Fruit fly (Drosophila melanogaster) whole organism, embryonic: ENCODE measurements around the gene CG13064.

ENCODE experiments used
- CG13894 ChIP-seq: fragments of 200-800 bp; sonication (Bioruptor generic); optimal IDR thresholded peaks from 3 replicates; lab custom pipeline; 2018; ENCODE audit warnings: missing biosample characterization, mild to moderate bottlenecking, missing genetic modification characterization, moderate library complexity
- CG16779 ChIP-seq: fragments of 200-800 bp; sonication (Bioruptor generic); IDR thresholded peaks from 2 replicates; pipeline ENCODE4 v1.3.6; 2022; ENCODE audit warnings: missing biosample characterization, missing genetic modification characterization
- CG17361 ChIP-seq: fragments of 200-800 bp; sonication (Bioruptor generic); IDR thresholded peaks from 3 replicates; pipeline ENCODE4 v1.3.6; 2022; ENCODE audit warnings: missing biosample characterization, missing genetic modification characterization
- CG30431 ChIP-seq: fragments of 200-800 bp; sonication (Bioruptor generic); optimal IDR thresholded peaks from 2 replicates; lab custom pipeline; 2017; ENCODE audit warnings: missing biosample characterization, missing genetic modification characterization
- CG33557 ChIP-seq: fragments of 200-800 bp; sonication (Bioruptor generic); optimal IDR thresholded peaks from 2 replicates; lab custom pipeline; 2019; ENCODE audit warnings: missing biosample characterization, mild to moderate bottlenecking, missing genetic modification characterization, moderate library complexity
- CG6654 ChIP-seq: fragments of 200-800 bp; sonication (Bioruptor generic); optimal IDR thresholded peaks from 2 replicates; lab custom pipeline; 2017; ENCODE audit warnings: missing biosample characterization, mild to moderate bottlenecking, missing genetic modification characterization
- CG6813 ChIP-seq: fragments of 200-800 bp; sonication (Bioruptor generic); optimal IDR thresholded peaks from 2 replicates; lab custom pipeline; 2017; ENCODE audit warnings: missing biosample characterization, missing genetic modification characterization, mild to moderate bottlenecking, moderate library complexity, missing genetic modification reagents
- CG8478 ChIP-seq: fragments of >200 bp; optimal IDR thresholded peaks from 2 replicates; lab custom pipeline; 2018
- CG9215 ChIP-seq: fragments of 200-800 bp; sonication (Bioruptor generic); IDR thresholded peaks from 2 replicates; pipeline ENCODE4 v1.3.6; 2022; ENCODE audit warnings: missing biosample characterization, missing genetic modification characterization
- CHES-1-like ChIP-seq: fragments of 200-800 bp; sonication (Bioruptor generic); optimal IDR thresholded peaks from 2 replicates; lab custom pipeline; 2016; ENCODE audit warnings: missing biosample characterization, missing genetic modification characterization
- CTCF ChIP-seq: fragments of 200-800 bp; sonication (Bioruptor generic); optimal IDR thresholded peaks from 2 replicates; lab custom pipeline; 2017; ENCODE audit warnings: missing biosample characterization, mild to moderate bottlenecking, missing genetic modification characterization, moderate library complexity
- Dbx ChIP-seq: fragments of 200-800 bp; sonication (Bioruptor generic); IDR thresholded peaks from 3 replicates; pipeline ENCODE4 v1.3.6; 2022; ENCODE audit warnings: missing biosample characterization, missing genetic modification characterization
- Deaf1 ChIP-seq: fragments of 200-800 bp; optimal IDR thresholded peaks from 3 replicates; lab custom pipeline; 2019; ENCODE audit warnings: missing biosample characterization, mild to moderate bottlenecking, missing genetic modification characterization, moderate library complexity
- Ets97D ChIP-seq: fragments of 200-800 bp; sonication (Bioruptor generic); optimal IDR thresholded peaks from 3 replicates; lab custom pipeline; 2016; ENCODE audit warnings: missing biosample characterization, missing genetic modification characterization
- Nf-YA ChIP-seq: fragments of 200-800 bp; sonication (Bioruptor generic); IDR thresholded peaks from 2 replicates; pipeline ENCODE4 v1.3.6; 2022; ENCODE audit warnings: missing biosample characterization, missing genetic modification characterization
- Tbp ChIP-seq: fragments of >200 bp; optimal IDR thresholded peaks from 2 replicates; lab custom pipeline; 2018; ENCODE audit warnings: missing biosample characterization, missing genetic modification characterization
- chinmo ChIP-seq: fragments of 200-800 bp; sonication (Bioruptor generic); IDR thresholded peaks from 4 replicates; pipeline ENCODE4 v1.3.6; 2022; ENCODE audit warnings: missing biosample characterization, missing genetic modification characterization; ENCODE audit not compliant: partially characterized antibody
- crc ChIP-seq: fragments of 200-800 bp; sonication (Bioruptor generic); optimal IDR thresholded peaks from 2 replicates; lab custom pipeline; 2016; ENCODE audit warnings: missing biosample characterization, missing genetic modification characterization
- danr ChIP-seq: fragments of 200-800 bp; sonication (Bioruptor generic); IDR thresholded peaks from 2 replicates; pipeline ENCODE4 v1.3.6; 2022; ENCODE audit warnings: missing biosample characterization, missing genetic modification characterization
- eyg ChIP-seq: fragments of 200-800 bp; sonication (Bioruptor generic); optimal IDR thresholded peaks from 3 replicates; lab custom pipeline; 2016; ENCODE audit warnings: missing biosample characterization, missing genetic modification characterization
- gt ChIP-seq: fragments of 200-800 bp; sonication (Bioruptor generic); IDR thresholded peaks from 2 replicates; pipeline ENCODE4 v1.3.6; 2022; ENCODE audit warnings: missing biosample characterization, missing genetic modification characterization
- insv ChIP-seq, 2 experiments: fragments of 200-800 bp; sonication (Bioruptor generic); optimal IDR thresholded peaks; 3 replicates each; lab custom pipeline; 2016 to 2018; ENCODE audit warnings: missing biosample characterization in 2 of 2, missing genetic modification characterization in 2 of 2
- jumu ChIP-seq: fragments of 200-800 bp; sonication (Bioruptor generic); optimal IDR thresholded peaks from 3 replicates; lab custom pipeline; 2016; ENCODE audit warnings: missing biosample characterization, missing genetic modification characterization
- lola ChIP-seq, 3 experiments: fragments of >200 bp in 2 of 3; fragments of 200-800 bp in 1 of 3; sonication (Bioruptor generic) in 1 of 3; optimal IDR thresholded peaks; 2 replicates each; lab custom pipeline; 2017 to 2019; ENCODE audit warnings: missing biosample characterization in 3 of 3, missing genetic modification characterization in 3 of 3, mild to moderate bottlenecking in 1 of 3, moderate library complexity in 1 of 3
- lov ChIP-seq, 2 experiments: fragments of 200-800 bp in 1 of 2; fragments of >200 bp in 1 of 2; sonication (Bioruptor generic) in 1 of 2; IDR thresholded peaks in 1 of 2; optimal IDR thresholded peaks in 1 of 2; 2 replicates in 1 of 2; 3 replicates in 1 of 2; pipeline versions ENCODE4 v1.3.6 to Lab custom; 2017 to 2022; ENCODE audit warnings: missing biosample characterization in 1 of 2, missing genetic modification characterization in 1 of 2
- nerfin-2 ChIP-seq: fragments of 200-800 bp; sonication (Bioruptor generic); IDR thresholded peaks from 2 replicates; pipeline ENCODE4 v1.3.6; 2022; ENCODE audit warnings: missing biosample characterization, missing genetic modification characterization; ENCODE audit not compliant: partially characterized antibody
- repo ChIP-seq: fragments of 200-800 bp; sonication (Bioruptor generic); optimal IDR thresholded peaks from 2 replicates; lab custom pipeline; 2016; ENCODE audit warnings: missing biosample characterization, missing genetic modification characterization
- sisA ChIP-seq: fragments of 200-800 bp; sonication (Bioruptor generic); IDR thresholded peaks from 2 replicates; pipeline ENCODE4 v1.3.6; 2022; ENCODE audit warnings: missing biosample characterization, missing genetic modification characterization
- slp2 ChIP-seq: fragments of 200-800 bp; sonication (Bioruptor generic); optimal IDR thresholded peaks from 2 replicates; lab custom pipeline; 2016; ENCODE audit warnings: missing biosample characterization, missing genetic modification characterization
- sob ChIP-seq: fragments of 200-800 bp; sonication (Bioruptor generic); IDR thresholded peaks from 2 replicates; pipeline ENCODE4 v1.3.6; 2022; ENCODE audit warnings: missing biosample characterization, missing genetic modification characterization
- ssp ChIP-seq: fragments of 200-800 bp; sonication (Bioruptor generic); IDR thresholded peaks from 2 replicates; pipeline ENCODE4 v1.3.6; 2022; ENCODE audit warnings: missing biosample characterization, missing genetic modification characterization
- vfl ChIP-seq: fragments of 200-800 bp; sonication (Bioruptor generic); optimal IDR thresholded peaks from 2 replicates; lab custom pipeline; 2016; ENCODE audit warnings: missing biosample characterization, missing genetic modification characterization
- zf30C ChIP-seq: fragments of 200-800 bp; sonication (Bioruptor generic); optimal IDR thresholded peaks from 3 replicates; lab custom pipeline; 2018; ENCODE audit warnings: missing biosample characterization, mild to moderate bottlenecking, missing genetic modification characterization

The CG13064 gene

DNA sequence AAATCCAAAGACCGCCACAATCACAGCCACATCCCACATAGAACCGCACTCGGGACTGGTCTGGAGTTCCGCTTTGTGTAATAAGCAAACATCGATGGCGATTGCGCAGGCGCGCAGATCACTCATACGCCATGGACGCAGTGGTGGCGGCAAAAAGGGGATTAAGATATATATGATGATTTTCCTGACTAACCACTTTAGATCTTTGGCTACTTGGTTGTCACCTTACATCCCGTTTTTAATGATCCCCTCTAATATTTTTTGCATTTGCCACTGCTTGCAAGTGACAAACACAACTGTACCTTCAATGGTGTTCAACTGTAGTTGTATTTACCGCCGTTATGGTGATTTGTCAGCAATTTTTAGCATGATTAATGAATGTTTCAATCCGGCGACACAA is 29.8 kb downstream of the CG13064 start (continued):
- TF ChIP-seq nerfin-2 (GFP tag; lab: Robert Waterston, UW) = no peak
- TF ChIP-seq CG30431 = no peak
- no peak for TF ChIP-seq CG6813 (GFP tag; lab: Kevin White, UChicago)
- peak; percentile 64 for TF ChIP-seq Dbx (GFP tag; lab: Robert Waterston, UW)
- TF ChIP-seq vfl (GFP tag; lab: Kevin White, UChicago) = no peak
- TF ChIP-seq, all 482 proteins: peak for 62

dm6 chr3L:16313985-16314384 is 33.8 kb downstream of the CG13064 start, which contains the start of gene CG13062:
TSS of gene CG13062 (plus strand) at chr3L:16314285.
- TF ChIP-seq jumu (GFP tag; lab: Kevin White, UChicago) (no peak), sob (GFP tag; lab: Robert Waterston, UW) (no peak), CG16779 (GFP tag; lab: Robert Waterston, UW) (no peak), gt (GFP tag; lab: Robert Waterston, UW) (no peak), lov (optimal IDR thresholded peaks at IDR 0.05; lab: Kevin White, UChicago) (no peak), lov (GFP tag; IDR thresholded peaks at IDR 0.05; lab: Robert Waterston, UW) (0 out of 3 replicates have a peak, but pooled peaks have one; percentile 22)

DNA sequence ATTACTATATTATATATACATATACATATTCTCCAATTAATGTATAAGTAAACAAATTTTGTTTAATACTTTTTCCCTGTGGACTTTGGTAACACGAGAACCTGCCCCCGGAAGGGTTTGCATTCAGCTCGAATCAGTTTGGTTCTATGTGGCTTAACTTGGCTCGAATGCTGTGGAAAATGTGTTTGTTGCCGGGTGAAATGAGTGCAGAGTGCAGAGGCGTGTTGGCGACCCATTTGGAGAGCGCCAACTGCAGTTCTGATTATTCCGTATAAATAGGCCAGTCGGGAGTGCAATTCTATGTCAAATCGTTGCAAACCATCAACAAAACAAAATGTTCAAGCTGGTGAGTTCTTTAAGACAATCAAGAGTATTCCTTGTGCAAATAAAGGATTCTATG is 37.5 kb downstream of the CG13064 start, which contains the start of gene Nplp3:
Nplp3 (plus strand) TSS at position 301 of the 400 bp plus-strand sequence.
- TF ChIP-seq insv (GFP tag; optimal IDR thresholded peaks at IDR 0.05; lab: Kevin White, UChicago) (no peak), lola (GFP tag; optimal IDR thresholded peaks at IDR 0.05; lab: Kevin White, UChicago) (no peak), ssp (GFP tag; lab: Robert Waterston, UW) (no peak), CG17361 (no peak), Ets97D (GFP tag; lab: Kevin White, UChicago) (no peak), eyg (no peak), CG13894 (tag; lab: Kevin White, UChicago) (no peak), CG33557 (GFP tag; lab: Kevin White, UChicago) (no peak), Tbp (GFP tag; lab: Kevin White, UChicago) (no peak)
- TF ChIP-seq, all 482 proteins: peak for 0

DNA sequence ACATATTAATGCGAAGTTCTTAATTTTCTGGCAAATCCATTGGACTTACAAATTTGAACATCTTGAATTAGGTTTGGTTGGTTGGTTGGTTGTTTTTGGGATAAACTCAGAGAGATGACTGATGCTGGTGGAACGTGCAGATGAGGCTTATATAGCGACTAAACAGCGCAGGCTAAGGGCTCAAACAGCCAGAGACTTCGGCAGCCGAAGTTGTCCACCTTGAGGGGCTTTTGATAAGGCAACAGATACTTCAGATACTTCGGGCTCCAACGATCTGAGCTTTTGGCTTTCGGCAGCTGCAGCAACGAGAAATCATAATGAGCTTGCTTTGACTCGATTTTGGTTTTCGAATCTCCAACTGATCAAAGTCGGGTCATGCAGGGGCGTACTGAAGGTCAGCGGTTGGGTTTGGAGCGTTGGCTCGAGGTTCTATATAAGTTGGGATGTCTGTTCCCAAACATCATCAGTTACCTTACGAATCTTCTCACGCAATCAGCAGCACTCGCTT is 39.2 kb downstream of the CG13064 start, which contains the start of the genes CG13041 and CG13060:
CG13041 (minus strand) TSS at position 128 of the 508 bp plus-strand sequence.
CG13060 (plus strand) TSS at position 458 of the 508 bp plus-strand sequence.
- TF ChIP-seq zf30C (GFP tag; lab: Kevin White, UChicago) (no peak), repo (no peak), Deaf1 (tag; lab: Kevin White, UChicago) (peak; percentile 68), Nf-YA (GFP tag; lab: Robert Waterston, UW) (no peak), chinmo (GFP tag; lab: Robert Waterston, UW) (0 out of 4 replicates have a peak, but pooled peaks have one; percentile 61), crc (GFP tag; lab: Kevin White, UChicago) (no peak), sisA (no peak)
- TF ChIP-seq, all 482 proteins: peak for 2

DNA sequence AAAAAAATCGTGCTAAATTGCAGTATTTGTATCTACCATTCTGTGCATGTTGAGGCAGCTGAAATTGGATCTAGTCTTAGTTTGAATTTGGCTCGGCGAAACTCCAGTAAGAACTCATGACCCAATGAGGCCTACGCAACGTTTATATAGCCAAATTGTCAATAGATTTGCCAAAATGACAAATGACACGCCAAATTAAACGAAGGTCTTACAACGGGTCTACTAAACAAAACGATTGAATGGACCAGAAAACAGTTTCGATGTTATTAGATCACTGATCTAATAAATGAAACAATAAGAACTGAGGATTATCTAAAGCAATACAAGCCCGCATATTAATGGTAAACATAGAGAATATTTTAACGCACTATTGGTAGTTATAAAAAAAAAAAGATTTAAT is 41.0 kb downstream of the CG13064 start, which contains the start of gene CG42718:
CG42718 (minus strand) TSS at position 101 of the 400 bp plus-strand sequence.
- no peak for TF ChIP-seq CG8478 (lab: Kevin White, UChicago)
- no peak for TF ChIP-seq danr
- no peak for TF ChIP-seq CHES-1-like (GFP tag; lab: Kevin White, UChicago)
- TF ChIP-seq CG30431 = no peak
- no peak for TF ChIP-seq slp2 (GFP tag; lab: Kevin White, UChicago)
- no peak for TF ChIP-seq CG9215
- no peak for TF ChIP-seq CG6654 (GFP tag; lab: Kevin White, UChicago)
- TF ChIP-seq CTCF = no peak
- no peak for TF ChIP-seq Nf-YA (GFP tag; lab: Robert Waterston, UW)
